Fruit fly (Drosophila melanogaster) whole organism, adult: ENCODE data around the gene GlyRS.

Source experiments
- CG11617 ChIP-seq: fragments of 200-800 bp; sonication (Bioruptor generic); optimal IDR thresholded peaks from 2 replicates; lab custom pipeline; 2017; ENCODE audit warnings: mild to moderate bottlenecking, missing biosample characterization, missing genetic modification reagents, missing genetic modification characterization
- CG14711 ChIP-seq: fragments of 200-800 bp; sonication (Bioruptor generic); optimal IDR thresholded peaks from 2 replicates; lab custom pipeline; 2018; ENCODE audit warnings: missing biosample characterization, mild to moderate bottlenecking, missing genetic modification characterization, moderate library complexity
- CG1620 ChIP-seq: fragments of 200-800 bp; sonication (Bioruptor generic); optimal IDR thresholded peaks from 2 replicates; lab custom pipeline; 2016; ENCODE audit warnings: missing biosample characterization, missing genetic modification characterization
- CG33017 ChIP-seq: fragments of 200-800 bp; sonication (Bioruptor generic); optimal IDR thresholded peaks from 2 replicates; lab custom pipeline; 2018; ENCODE audit warnings: missing biosample characterization, mild to moderate bottlenecking, missing genetic modification characterization, moderate library complexity
- CG7045 ChIP-seq: fragments of 200-800 bp; sonication (Bioruptor generic); optimal IDR thresholded peaks from 2 replicates; lab custom pipeline; 2017; ENCODE audit warnings: missing biosample characterization, mild to moderate bottlenecking, missing genetic modification characterization
- Crg-1 ChIP-seq: fragments of 200-800 bp; sonication (Bioruptor generic); optimal IDR thresholded peaks from 2 replicates; lab custom pipeline; 2016; ENCODE audit warnings: missing biosample characterization, missing genetic modification characterization
- Hr96 ChIP-seq: fragments of 200-800 bp; sonication (Bioruptor generic); optimal IDR thresholded peaks from 2 replicates; lab custom pipeline; 2016; ENCODE audit warnings: missing biosample characterization, missing genetic modification characterization
- Mnt ChIP-seq: fragments of 200-800 bp; sonication (Bioruptor generic); optimal IDR thresholded peaks from 2 replicates; lab custom pipeline; 2016; ENCODE audit warnings: missing biosample characterization, mild to moderate bottlenecking, missing genetic modification characterization
- cic ChIP-seq: fragments of 200-800 bp; sonication (Bioruptor generic); optimal IDR thresholded peaks from 2 replicates; lab custom pipeline; 2017; ENCODE audit warnings: missing biosample characterization, mild to moderate bottlenecking, missing genetic modification characterization, moderate library complexity
- cnc ChIP-seq, 2 experiments: fragments of >200 bp; optimal IDR thresholded peaks; 2 replicates each; lab custom pipeline; 2017
- kay ChIP-seq: fragments of 200-800 bp; sonication (Bioruptor generic); peaks from one replicate; lab custom pipeline; 2016; ENCODE audit warnings: missing biosample characterization, missing genetic modification characterization, borderline replicate concordance
- ovo ChIP-seq: fragments of 200-800 bp; sonication (Bioruptor generic); optimal IDR thresholded peaks from 2 replicates; lab custom pipeline; 2016; ENCODE audit warnings: missing biosample characterization, missing genetic modification characterization
- tj ChIP-seq: fragments of 200-800 bp; sonication (Bioruptor generic); optimal IDR thresholded peaks from 3 replicates; lab custom pipeline; 2017; ENCODE audit warnings: missing biosample characterization, mild to moderate bottlenecking, missing genetic modification characterization, moderate library complexity
- toe ChIP-seq: fragments of 200-800 bp; sonication (Bioruptor generic); optimal IDR thresholded peaks from 2 replicates; lab custom pipeline; 2016; ENCODE audit warnings: missing biosample characterization, missing genetic modification characterization

DNA sequence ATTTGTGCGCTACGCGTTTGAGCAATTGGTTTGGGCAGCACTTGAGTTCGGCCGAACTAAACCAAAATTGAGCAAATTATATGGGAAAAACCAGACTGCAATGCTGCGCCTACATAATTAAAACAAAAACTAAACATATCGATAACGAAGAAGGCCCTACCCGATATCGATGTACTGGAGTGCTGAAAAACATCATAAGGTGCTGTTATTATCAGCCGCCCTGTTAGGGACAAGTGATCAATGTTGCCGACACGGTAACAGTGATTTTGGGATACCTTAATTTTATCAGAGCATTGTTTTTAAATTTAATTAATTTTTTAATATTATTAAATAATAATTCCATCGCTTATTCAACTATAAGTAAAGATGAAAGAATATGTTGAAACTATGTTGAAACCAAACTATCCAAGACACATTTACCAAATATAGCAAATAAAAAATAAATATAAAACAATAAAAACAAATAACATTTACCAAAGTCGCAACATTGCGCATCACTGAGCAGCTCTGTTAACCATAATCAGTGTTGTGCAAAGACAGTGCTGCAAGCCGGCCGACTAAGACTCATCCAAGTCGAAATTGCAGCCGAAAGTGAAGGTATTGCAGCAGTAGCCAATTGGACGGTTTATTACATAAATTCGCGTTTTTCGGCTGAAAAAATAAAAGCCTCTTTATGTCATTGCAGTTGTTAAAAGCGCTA is at the start of gene GlyRS, which contains the start of the genes sstn and Plp:
- TF ChIP-seq CG7045 (GFP tag; lab: Kevin White, UChicago): peak; percentile 36
- no peak for TF ChIP-seq cic (GFP tag; lab: Kevin White, UChicago)
- no peak for TF ChIP-seq Hr96 (GFP tag; lab: Kevin White, UChicago)
- TF ChIP-seq kay (GFP tag; lab: Kevin White, UChicago): peak; percentile 81
- no peak for TF ChIP-seq cnc (optimal IDR thresholded peaks at IDR 0.05; lab: Kevin White, UChicago)
- peak; percentile 57 for TF ChIP-seq CG11617
- TF ChIP-seq CG1620: no peak
- peak; percentile 60 for TF ChIP-seq CG14711 (tag; lab: Kevin White, UChicago)
- peak; percentile 34 for TF ChIP-seq tj (GFP tag; lab: Kevin White, UChicago)
- TF ChIP-seq Crg-1 (GFP tag; lab: Kevin White, UChicago): peak; percentile 31
- TF ChIP-seq ovo (GFP tag; lab: Kevin White, UChicago): peak; percentile 37
- TF ChIP-seq toe (GFP tag; lab: Kevin White, UChicago): no peak
- peak; percentile 61 for TF ChIP-seq Mnt (GFP tag; lab: Kevin White, UChicago)
- no peak for TF ChIP-seq CG33017 (tag; lab: Kevin White, UChicago)
